Fruit fly (Drosophila melanogaster) whole organism, embryonic: ENCODE results near the gene CG4820.

ENCODE experiments used
- ATbp ChIP-seq: fragments of 200-800 bp; sonication (Bioruptor generic); optimal IDR thresholded peaks from 2 replicates; lab custom pipeline; 2017; ENCODE audit warnings: missing biosample characterization, mild to moderate bottlenecking, missing genetic modification characterization, missing genetic modification reagents
- Ada2b ChIP-seq: fragments of 200-800 bp; sonication (Bioruptor generic); IDR thresholded peaks from 2 replicates; pipeline ENCODE4 v1.3.6; 2022; ENCODE audit warnings: missing biosample characterization, missing genetic modification characterization
- Antp ChIP-seq: fragments of 200-800 bp; sonication (Bioruptor generic); optimal IDR thresholded peaks from 3 replicates; lab custom pipeline; 2016; ENCODE audit warnings: missing biosample characterization, missing genetic modification characterization
- Atf-2 ChIP-seq: fragments of 200-800 bp; sonication (Bioruptor generic); optimal IDR thresholded peaks from 2 replicates; lab custom pipeline; 2016; ENCODE audit warnings: missing biosample characterization, missing genetic modification characterization
- Atf6 ChIP-seq: fragments of 200-800 bp; sonication (Bioruptor generic); IDR thresholded peaks from 2 replicates; pipeline ENCODE4 v1.3.6; 2022; ENCODE audit warnings: missing biosample characterization, missing genetic modification characterization
- Awh ChIP-seq: fragments of 200-800 bp; sonication (Bioruptor generic); IDR thresholded peaks from 2 replicates; pipeline ENCODE4, ENCODE4 v1.3.6; 2022; ENCODE audit warnings: missing biosample characterization, missing genetic modification characterization
- CG10431 ChIP-seq: fragments of 200-800 bp; sonication (Bioruptor generic); optimal IDR thresholded peaks from 3 replicates; lab custom pipeline; 2018; ENCODE audit warnings: missing biosample characterization, mild to moderate bottlenecking, missing genetic modification characterization
- CG10979 ChIP-seq: fragments of 200-800 bp; sonication (Bioruptor generic); optimal IDR thresholded peaks from 2 replicates; lab custom pipeline; 2018; ENCODE audit warnings: missing biosample characterization, mild to moderate bottlenecking, missing genetic modification characterization, moderate library complexity
- CG11398 ChIP-seq: fragments of 200-800 bp; sonication (Bioruptor generic); optimal IDR thresholded peaks from 2 replicates; lab custom pipeline; 2016; ENCODE audit warnings: missing biosample characterization, missing genetic modification characterization
- CG12071 ChIP-seq: fragments of 200-800 bp; sonication (Bioruptor generic); optimal IDR thresholded peaks from 3 replicates; lab custom pipeline; 2018; ENCODE audit warnings: missing biosample characterization, mild to moderate bottlenecking, missing genetic modification characterization
- CG12236 ChIP-seq: fragments of 200-800 bp; sonication (Bioruptor generic); optimal IDR thresholded peaks from 2 replicates; lab custom pipeline; 2016; ENCODE audit warnings: missing biosample characterization, missing genetic modification characterization
- CG1529 ChIP-seq: fragments of 200-800 bp; sonication (Bioruptor generic); optimal IDR thresholded peaks from 3 replicates; lab custom pipeline; 2018; ENCODE audit warnings: missing biosample characterization, missing genetic modification characterization
- CG17912 ChIP-seq: fragments of 200-800 bp; sonication (Bioruptor generic); optimal IDR thresholded peaks from 2 replicates; lab custom pipeline; 2018; ENCODE audit warnings: missing biosample characterization, mild to moderate bottlenecking, missing genetic modification characterization
- CG1832 ChIP-seq: fragments of 200-800 bp; sonication (Bioruptor generic); optimal IDR thresholded peaks from 2 replicates; lab custom pipeline; 2017; ENCODE audit warnings: missing biosample characterization, mild to moderate bottlenecking, missing genetic modification characterization, inconsistent platforms
- CG2202 ChIP-seq: fragments of 200-800 bp; sonication (Bioruptor generic); optimal IDR thresholded peaks from 2 replicates; lab custom pipeline; 2018; ENCODE audit warnings: missing biosample characterization, mild to moderate bottlenecking, missing genetic modification characterization
- CG2889 ChIP-seq: fragments of 200-800 bp; sonication (Bioruptor generic); IDR thresholded peaks from 3 replicates; pipeline ENCODE4 v1.3.6; 2022; ENCODE audit warnings: missing biosample characterization, missing genetic modification characterization
- CG30020 ChIP-seq: fragments of 200-800 bp; optimal IDR thresholded peaks from 2 replicates; lab custom pipeline; 2019; ENCODE audit warnings: missing biosample characterization, mild to moderate bottlenecking, missing genetic modification characterization, moderate library complexity
- CG33213 ChIP-seq: fragments of 200-800 bp; sonication (Bioruptor generic); optimal IDR thresholded peaks from 3 replicates; lab custom pipeline; 2016; ENCODE audit warnings: missing biosample characterization, missing genetic modification characterization
- CG4854 ChIP-seq: fragments of 200-800 bp; sonication (Bioruptor generic); optimal IDR thresholded peaks from 2 replicates; lab custom pipeline; 2016; ENCODE audit warnings: missing biosample characterization, missing genetic modification characterization, inconsistent platforms
- CG8281 ChIP-seq: fragments of 200-800 bp; sonication (Bioruptor generic); optimal IDR thresholded peaks from 2 replicates; lab custom pipeline; 2018; ENCODE audit warnings: missing biosample characterization, mild to moderate bottlenecking, missing genetic modification characterization, moderate library complexity
- CG9609 ChIP-seq: fragments of 200-800 bp; sonication (Bioruptor generic); optimal IDR thresholded peaks from 3 replicates; lab custom pipeline; 2016; ENCODE audit warnings: missing biosample characterization, missing genetic modification characterization
- CG9817 ChIP-seq: fragments of 200-800 bp; sonication (Bioruptor generic); optimal IDR thresholded peaks from 2 replicates; lab custom pipeline; 2018; ENCODE audit warnings: missing biosample characterization, mild to moderate bottlenecking, missing genetic modification characterization, moderate library complexity
- Dad ChIP-seq: fragments of 200-800 bp; sonication (Bioruptor generic); optimal IDR thresholded peaks from 3 replicates; lab custom pipeline; 2016; ENCODE audit warnings: missing biosample characterization, missing genetic modification characterization
- Fer2 ChIP-seq: fragments of 200-800 bp; sonication (Bioruptor generic); optimal IDR thresholded peaks from 2 replicates; lab custom pipeline; 2018; ENCODE audit warnings: missing biosample characterization, mild to moderate bottlenecking, missing genetic modification characterization, moderate library complexity
- Hey ChIP-seq: fragments of 200-800 bp; sonication (Bioruptor generic); optimal IDR thresholded peaks from 3 replicates; lab custom pipeline; 2018; ENCODE audit warnings: missing biosample characterization, mild to moderate bottlenecking, missing genetic modification characterization
- HmgZ ChIP-seq: fragments of 200-800 bp; sonication (Bioruptor generic); optimal IDR thresholded peaks from 2 replicates; lab custom pipeline; 2018; ENCODE audit warnings: missing biosample characterization, mild to moderate bottlenecking, missing genetic modification characterization
- Hmx ChIP-seq: fragments of 200-800 bp; sonication (Bioruptor generic); optimal IDR thresholded peaks from 2 replicates; lab custom pipeline; 2016; ENCODE audit warnings: missing biosample characterization, missing genetic modification characterization
- Kr ChIP-seq: fragments of 200-800 bp; sonication (Bioruptor generic); optimal IDR thresholded peaks from 2 replicates; lab custom pipeline; 2017; ENCODE audit warnings: missing biosample characterization, mild to moderate bottlenecking, missing genetic modification characterization
- Meics ChIP-seq: fragments of 200-800 bp; sonication (Bioruptor generic); optimal IDR thresholded peaks from 2 replicates; lab custom pipeline; 2017; ENCODE audit warnings: missing biosample characterization, mild to moderate bottlenecking, missing genetic modification characterization
- Nf-YC ChIP-seq: fragments of 200-800 bp; optimal IDR thresholded peaks from 3 replicates; lab custom pipeline; 2019; ENCODE audit warnings: missing biosample characterization, mild to moderate bottlenecking, missing genetic modification characterization, moderate library complexity
- NfI ChIP-seq: fragments of 200-800 bp; sonication (Bioruptor generic); optimal IDR thresholded peaks from 3 replicates; lab custom pipeline; 2018; ENCODE audit warnings: missing biosample characterization, mild to moderate bottlenecking, missing genetic modification characterization, moderate library complexity
- bab2 ChIP-seq: fragments of 200-800 bp; sonication (Bioruptor generic); optimal IDR thresholded peaks from 2 replicates; lab custom pipeline; 2016; ENCODE audit warnings: missing biosample characterization, missing genetic modification characterization
- dimm ChIP-seq: fragments of 200-800 bp; sonication (Bioruptor generic); IDR thresholded peaks from 2 replicates; pipeline ENCODE4 v1.3.6; 2022; ENCODE audit warnings: missing biosample characterization, missing genetic modification characterization
- dysf ChIP-seq: fragments of 200-800 bp; sonication (Bioruptor generic); IDR thresholded peaks from 3 replicates; pipeline ENCODE4 v1.3.6; 2022; ENCODE audit warnings: missing biosample characterization, missing genetic modification characterization
- fu2 ChIP-seq: fragments of 200-800 bp; sonication (Bioruptor generic); optimal IDR thresholded peaks from 2 replicates; lab custom pipeline; 2016; ENCODE audit warnings: missing biosample characterization, missing genetic modification characterization
- grn ChIP-seq: fragments of 200-800 bp; sonication (Bioruptor generic); optimal IDR thresholded peaks from 3 replicates; lab custom pipeline; 2017; ENCODE audit warnings: missing biosample characterization, missing genetic modification characterization
- hbn ChIP-seq: fragments of 200-800 bp; sonication (Bioruptor generic); IDR thresholded peaks from 2 replicates; pipeline ENCODE4 v1.3.6; 2022; ENCODE audit warnings: missing biosample characterization, missing genetic modification characterization; ENCODE audit not compliant: partially characterized antibody
- p53 ChIP-seq: fragments of 200-800 bp; sonication (Bioruptor generic); optimal IDR thresholded peaks from 2 replicates; lab custom pipeline; 2016; ENCODE audit warnings: missing biosample characterization, missing genetic modification characterization
- pros ChIP-seq: fragments of 200-800 bp; sonication (Bioruptor generic); optimal IDR thresholded peaks from 3 replicates; lab custom pipeline; 2019; ENCODE audit warnings: missing biosample characterization, mild to moderate bottlenecking, missing genetic modification characterization, moderate library complexity
- psq ChIP-seq: fragments of 200-800 bp; sonication (Bioruptor generic); optimal IDR thresholded peaks from 2 replicates; lab custom pipeline; 2017; ENCODE audit warnings: missing biosample characterization, missing genetic modification characterization
- rib ChIP-seq: fragments of 200-800 bp; sonication (Bioruptor generic); IDR thresholded peaks from 2 replicates; pipeline ENCODE4 v1.3.6; 2022; ENCODE audit warnings: missing biosample characterization, missing genetic modification characterization
- run ChIP-seq: fragments of 200-800 bp; sonication (Bioruptor generic); optimal IDR thresholded peaks from 3 replicates; lab custom pipeline; 2018; ENCODE audit warnings: missing biosample characterization, mild to moderate bottlenecking, missing genetic modification characterization
- seq ChIP-seq: fragments of 200-800 bp; sonication (Bioruptor generic); IDR thresholded peaks from 2 replicates; pipeline ENCODE4 v1.3.6; 2022; ENCODE audit warnings: missing biosample characterization, missing genetic modification characterization
- sob ChIP-seq: fragments of 200-800 bp; sonication (Bioruptor generic); IDR thresholded peaks from 2 replicates; pipeline ENCODE4 v1.3.6; 2022; ENCODE audit warnings: missing biosample characterization, missing genetic modification characterization
- stwl ChIP-seq: fragments of 200-800 bp; sonication (Bioruptor generic); optimal IDR thresholded peaks from 3 replicates; lab custom pipeline; 2018; ENCODE audit warnings: missing biosample characterization, mild to moderate bottlenecking, missing genetic modification characterization, moderate library complexity
- zen ChIP-seq: fragments of 200-800 bp; sonication (Bioruptor generic); optimal IDR thresholded peaks from 3 replicates; lab custom pipeline; 2018; ENCODE audit warnings: missing biosample characterization, mild to moderate bottlenecking, missing genetic modification characterization, moderate library complexity
- zen2 ChIP-seq: fragments of 200-800 bp; sonication (Bioruptor generic); IDR thresholded peaks from 3 replicates; pipeline ENCODE4 v1.3.6; 2022; ENCODE audit warnings: missing biosample characterization, missing genetic modification characterization; ENCODE audit not compliant: partially characterized antibody

The CG4820 gene

DNA sequence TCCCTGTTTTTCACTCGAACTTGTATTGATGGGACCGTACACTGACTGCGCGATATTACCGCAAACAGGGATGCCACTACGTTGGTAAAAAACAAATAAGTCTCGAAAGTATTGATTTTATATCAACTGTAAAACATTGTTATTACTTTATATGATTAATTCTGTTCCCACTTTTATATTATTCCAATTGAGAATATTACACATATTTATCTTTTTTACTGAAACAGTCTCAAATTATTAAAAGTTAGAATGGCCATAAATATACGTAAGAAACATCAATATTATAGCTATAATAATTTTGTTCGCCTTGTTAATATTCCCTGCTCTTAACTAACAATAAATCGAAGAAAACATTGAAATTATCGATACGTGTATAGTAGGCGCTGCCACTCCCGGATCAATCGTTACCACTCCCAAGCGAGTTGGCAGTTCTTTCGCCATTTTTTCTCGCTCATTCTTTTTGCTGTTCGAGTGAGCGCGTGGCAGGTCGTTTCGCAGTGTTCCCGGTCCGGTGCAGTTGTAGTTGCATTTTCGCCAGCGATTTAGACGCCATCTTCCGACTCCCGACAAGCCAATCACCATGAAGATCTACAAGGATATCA lies 6.4 kb upstream of the CG4820 start, which contains the start of the genes SdhC and Tctp (continued):
- TF ChIP-seq CG10431 (GFP tag; lab: Kevin White, UChicago) (peak; percentile 9), CG9817 (tag; lab: Kevin White, UChicago) (peak; percentile 40), Hey (tag; lab: Kevin White, UChicago) (no peak), hbn (GFP tag; lab: Robert Waterston, UW) (peak; percentile 42; the same call in 1 of the 2 replicates), CG17912 (GFP tag; lab: Kevin White, UChicago) (no peak), rib (peak; percentile 74; the same call in 1 of the 2 replicates), CG12236 (no peak), stwl (peak; percentile 62), p53 (GFP tag; lab: Kevin White, UChicago) (no peak), zen (tag; lab: Kevin White, UChicago) (peak; percentile 70), CG2889 (GFP tag; lab: Robert Waterston, UW) (no peak), NfI (GFP tag; lab: Kevin White, UChicago) (peak; percentile 38), CG2202 (tag; lab: Kevin White, UChicago) (peak; percentile 14), run (tag; lab: Kevin White, UChicago) (peak; percentile 41)

DNA sequence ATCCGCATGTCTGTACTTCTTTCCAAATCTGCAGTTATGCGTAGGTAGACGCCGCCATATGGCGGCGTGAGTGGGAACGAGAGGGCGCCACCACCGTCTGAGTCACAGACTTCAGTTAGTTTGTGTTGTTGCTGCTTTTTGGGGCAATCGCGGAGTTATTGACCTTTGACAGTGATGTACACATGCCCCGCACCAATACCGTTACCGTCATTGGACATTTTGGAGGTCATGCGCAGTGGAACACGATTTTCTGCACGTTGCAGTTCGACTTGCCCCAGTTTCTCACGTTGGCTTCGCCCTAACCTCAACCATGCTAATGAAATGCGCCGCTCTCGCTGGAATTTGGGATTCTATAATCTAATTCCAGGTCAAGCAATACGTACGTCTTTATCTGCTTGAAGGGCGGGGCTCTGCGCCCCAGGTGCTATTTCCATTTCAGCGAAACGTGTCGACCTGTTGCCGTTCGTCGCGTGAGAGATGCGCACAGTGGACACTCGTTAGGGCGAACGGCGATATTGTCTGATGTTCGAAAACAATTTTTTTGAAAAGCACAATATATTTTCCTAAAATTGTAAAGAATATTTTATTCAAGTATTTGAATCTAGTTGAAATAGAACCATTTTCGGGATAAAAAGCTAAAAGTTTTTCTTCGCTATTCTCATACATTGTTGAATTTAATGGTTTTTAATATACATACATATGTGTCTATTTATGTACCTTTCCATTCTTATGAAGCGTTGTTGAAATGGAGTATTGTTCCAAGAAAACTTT lies 4.9 kb upstream of the CG4820 start:
- peak; percentile 71 for TF ChIP-seq Nf-YC
- TF ChIP-seq Atf-2 = peak; percentile 48
- TF ChIP-seq CG33213 (GFP tag; lab: Kevin White, UChicago) = peak; percentile 64
- peak; percentile 50 for TF ChIP-seq CG10979 (tag; lab: Kevin White, UChicago)
- peak; percentile 48 for TF ChIP-seq fu2
- TF ChIP-seq HmgZ = peak; percentile 63
- peak; percentile 73 for TF ChIP-seq Atf6 (GFP tag; lab: Robert Waterston, UW)
- TF ChIP-seq CG30020 (tag; lab: Kevin White, UChicago) = peak; percentile 10
- peak; percentile 73 for TF ChIP-seq Ada2b
- TF ChIP-seq pros = peak; percentile 34
- TF ChIP-seq Kr (GFP tag; lab: Kevin White, UChicago) = no peak
- peak; percentile 9 for TF ChIP-seq CG8281 (tag; lab: Kevin White, UChicago)
- TF ChIP-seq bab2 (GFP tag; lab: Kevin White, UChicago) = peak; percentile 68
- peak; percentile 43 for TF ChIP-seq CG1832 (GFP tag; lab: Kevin White, UChicago)
- TF ChIP-seq CG11398 (GFP tag; lab: Kevin White, UChicago) = peak; percentile 28
- no peak for TF ChIP-seq CG10431 (GFP tag; lab: Kevin White, UChicago)
- TF ChIP-seq CG12071 = peak; percentile 58
- 0 out of 2 replicates have a peak, but pooled peaks have one; percentile 27 for TF ChIP-seq dimm (GFP tag; lab: Robert Waterston, UW)
- TF ChIP-seq Awh = 0 out of 2 replicates have a peak, but pooled peaks have one; percentile 11
- peak; percentile 62 for TF ChIP-seq CG9609
- TF ChIP-seq CG4854 (GFP tag; lab: Kevin White, UChicago) = peak; percentile 67
- TF ChIP-seq Antp (GFP tag; lab: Kevin White, UChicago) = peak; percentile 65
- peak; percentile 82 for TF ChIP-seq dysf (GFP tag; lab: Robert Waterston, UW)
- TF ChIP-seq sob (GFP tag; lab: Robert Waterston, UW) = peak; percentile 69
- peak; percentile 11 for TF ChIP-seq CG1529 (GFP tag; lab: Kevin White, UChicago)
- no peak for TF ChIP-seq zen2 (GFP tag; lab: Robert Waterston, UW)
- TF ChIP-seq Hmx = no peak
- TF ChIP-seq Fer2 (tag; lab: Kevin White, UChicago) = peak; percentile 62
- peak; percentile 62 for TF ChIP-seq seq (GFP tag; lab: Robert Waterston, UW)
- TF ChIP-seq grn (GFP tag; lab: Kevin White, UChicago) = no peak
- TF ChIP-seq psq = peak; percentile 40
- peak; percentile 47 for TF ChIP-seq Dad (GFP tag; lab: Kevin White, UChicago)
- peak; percentile 36 for TF ChIP-seq ATbp (GFP tag; lab: Kevin White, UChicago)
- TF ChIP-seq Meics (GFP tag; lab: Kevin White, UChicago) = peak; percentile 76
